Worm (Caenorhabditis elegans) whole organism, late embryonic: ENCODE results near the gene K01D12.9.
"Not testable (repeated sequence)": the region's sequence is repeated elsewhere in the genome, so short reads cannot be mapped to it uniquely, and the experiment has no call there.

Experiments used
- F13H6.1 ChIP-seq: sonication (generic microtip); optimal IDR thresholded peaks from 2 replicates; lab custom pipeline; 2016; ENCODE audit warnings: missing genetic modification characterization, missing compliant biosample characterization
- K02D7.2 ChIP-seq: sonication (generic microtip); optimal IDR thresholded peaks from 2 replicates; lab custom pipeline; 2017; ENCODE audit warnings: mild to moderate bottlenecking, missing genetic modification characterization, missing compliant biosample characterization
- K09A11.1 ChIP-seq: sonication (generic microtip); optimal IDR thresholded peaks from 2 replicates; lab custom pipeline; 2017; ENCODE audit warnings: antibody characterized with exemption, mild to moderate bottlenecking, missing genetic modification characterization, missing compliant biosample characterization; ENCODE audit not compliant: insufficient read depth
- T23F11.4 ChIP-seq: fragments of 200-800 bp; sonication (Bioruptor generic); optimal IDR thresholded peaks from 2 replicates; lab custom pipeline; 2018; ENCODE audit warnings: mild to moderate bottlenecking, missing genetic modification characterization, missing compliant biosample characterization
- ama-1 ChIP-seq: fragments of 150-350 bp; optimal IDR thresholded peaks from 2 replicates; lab custom pipeline; 2014
- ceh-14 ChIP-seq: sonication (generic microtip); optimal IDR thresholded peaks from 2 replicates; lab custom pipeline; 2016; ENCODE audit warnings: missing genotype, missing genetic modification characterization, missing compliant biosample characterization
- ceh-18 ChIP-seq: sonication (generic microtip); optimal IDR thresholded peaks from 2 replicates; lab custom pipeline; 2016; ENCODE audit warnings: missing genetic modification characterization, missing compliant biosample characterization
- ceh-19 ChIP-seq: fragments of 200-800 bp; sonication (Bioruptor generic); optimal IDR thresholded peaks from 2 replicates; lab custom pipeline; 2018; ENCODE audit warnings: mild to moderate bottlenecking, missing genetic modification characterization, missing compliant biosample characterization
- ceh-2 ChIP-seq: sonication (generic microtip); optimal IDR thresholded peaks from 2 replicates; lab custom pipeline; 2016; ENCODE audit warnings: missing genotype, missing genetic modification characterization, missing compliant biosample characterization
- ceh-22 ChIP-seq: sonication (generic microtip); optimal IDR thresholded peaks from 2 replicates; lab custom pipeline; 2017; ENCODE audit warnings: missing biosample characterization, missing genetic modification characterization
- ceh-24 ChIP-seq: sonication (generic microtip); optimal IDR thresholded peaks from 2 replicates; lab custom pipeline; 2016; ENCODE audit warnings: mild to moderate bottlenecking, missing genetic modification characterization, missing compliant biosample characterization
- ceh-30 ChIP-seq: fragments of 150-350 bp; optimal IDR thresholded peaks from 2 replicates; lab custom pipeline; 2014; ENCODE audit warnings: missing biosample characterization, missing genetic modification characterization
- ceh-31 ChIP-seq: sonication (generic microtip); optimal IDR thresholded peaks from 2 replicates; lab custom pipeline; 2016; ENCODE audit warnings: missing genetic modification characterization, missing compliant biosample characterization
- ceh-34 ChIP-seq: sonication (generic microtip); optimal IDR thresholded peaks from 2 replicates; lab custom pipeline; 2016; ENCODE audit warnings: mild to moderate bottlenecking, missing genetic modification characterization, missing compliant biosample characterization
- ceh-45 ChIP-seq: fragments of 200-800 bp; sonication (Bioruptor generic); IDR thresholded peaks from 2 replicates; pipeline ENCODE4 v1.3.6; 2022; ENCODE audit warnings: missing genetic modification reagents, missing genetic modification characterization, missing compliant biosample characterization
- ceh-48 ChIP-seq: sonication (generic microtip); optimal IDR thresholded peaks from 2 replicates; lab custom pipeline; 2016; ENCODE audit warnings: missing genetic modification characterization, inconsistent platforms, missing compliant biosample characterization
- ceh-6 ChIP-seq: fragments of 200-800 bp; sonication (Bioruptor generic); optimal IDR thresholded peaks from 2 replicates; lab custom pipeline; 2018; ENCODE audit warnings: mild to moderate bottlenecking, missing genetic modification characterization, missing compliant biosample characterization
- ceh-9 ChIP-seq: sonication (generic microtip); optimal IDR thresholded peaks from 2 replicates; lab custom pipeline; 2016; ENCODE audit warnings: mild to moderate bottlenecking, missing genetic modification characterization, inconsistent platforms, missing compliant biosample characterization
- dve-1 ChIP-seq: sonication (generic microtip); optimal IDR thresholded peaks from 2 replicates; lab custom pipeline; 2017; ENCODE audit warnings: antibody characterized with exemption, mild to moderate bottlenecking, missing genetic modification characterization, missing compliant biosample characterization
- elt-2 ChIP-seq: sonication (generic microtip); optimal IDR thresholded peaks from 2 replicates; lab custom pipeline; 2016; ENCODE audit warnings: missing genetic modification reagents, missing genetic modification characterization, missing compliant biosample characterization
- elt-4 ChIP-seq: sonication (generic microtip); optimal IDR thresholded peaks from 2 replicates; lab custom pipeline; 2016; ENCODE audit warnings: missing genetic modification characterization, missing compliant biosample characterization
- fax-1 ChIP-seq: sonication (generic microtip); optimal IDR thresholded peaks from 2 replicates; lab custom pipeline; 2016; ENCODE audit warnings: missing genotype, missing genetic modification characterization, missing compliant biosample characterization
- fkh-6 ChIP-seq: sonication (generic microtip); optimal IDR thresholded peaks from 2 replicates; lab custom pipeline; 2016; ENCODE audit warnings: missing genetic modification characterization, missing compliant biosample characterization
- gmeb-2 ChIP-seq: sonication (generic microtip); optimal IDR thresholded peaks from 2 replicates; lab custom pipeline; 2016; ENCODE audit warnings: missing genetic modification characterization, inconsistent platforms, missing compliant biosample characterization
- hlh-13 ChIP-seq: fragments of 200-800 bp; sonication (Bioruptor generic); optimal IDR thresholded peaks from 2 replicates; lab custom pipeline; 2018; ENCODE audit warnings: mild to moderate bottlenecking, missing genetic modification characterization, missing compliant biosample characterization
- hlh-6 ChIP-seq: sonication (generic microtip); optimal IDR thresholded peaks from 2 replicates; lab custom pipeline; 2016; ENCODE audit warnings: missing genotype, missing genetic modification characterization, missing compliant biosample characterization
- lim-6 ChIP-seq: sonication (generic microtip); optimal IDR thresholded peaks from 2 replicates; lab custom pipeline; 2016; ENCODE audit warnings: missing genetic modification characterization, missing compliant biosample characterization
- nfya-1 ChIP-seq: sonication (generic microtip); optimal IDR thresholded peaks from 2 replicates; lab custom pipeline; 2017; ENCODE audit warnings: missing genetic modification characterization, mild to moderate bottlenecking, missing compliant biosample characterization, antibody characterized with exemption, moderate library complexity
- nhr-11 ChIP-seq: fragments of 150-350 bp; optimal IDR thresholded peaks from 2 replicates; lab custom pipeline; 2014; ENCODE audit warnings: missing biosample characterization, missing genetic modification characterization
- nhr-232 ChIP-seq: sonication (generic microtip); optimal IDR thresholded peaks from 2 replicates; lab custom pipeline; 2016; ENCODE audit warnings: missing genetic modification characterization, missing compliant biosample characterization
- npax-4 ChIP-seq: sonication (generic microtip); optimal IDR thresholded peaks from 2 replicates; lab custom pipeline; 2016; ENCODE audit warnings: missing genetic modification characterization, missing compliant biosample characterization
- odd-2 ChIP-seq: sonication (generic microtip); optimal IDR thresholded peaks from 2 replicates; lab custom pipeline; 2017; ENCODE audit warnings: antibody characterized with exemption, mild to moderate bottlenecking, missing genetic modification characterization, missing compliant biosample characterization
- pax-1 ChIP-seq: fragments of 150-350 bp; optimal IDR thresholded peaks from 2 replicates; lab custom pipeline; 2014; ENCODE audit warnings: missing biosample characterization, missing genetic modification characterization
- pha-4 ChIP-seq: fragments of 150-350 bp; optimal IDR thresholded peaks from 2 replicates; lab custom pipeline; 2018; ENCODE audit warnings: missing biosample characterization, missing genetic modification reagents, missing genetic modification characterization
- sox-2 ChIP-seq: fragments of 200-800 bp; sonication (Bioruptor generic); IDR thresholded peaks from 2 replicates; pipeline ENCODE4 v1.3.6; 2022; ENCODE audit warnings: missing genetic modification reagents, missing genetic modification characterization, missing compliant biosample characterization
- sox-4 ChIP-seq: sonication (generic microtip); optimal IDR thresholded peaks from 2 replicates; lab custom pipeline; 2017; ENCODE audit warnings: mild to moderate bottlenecking, missing genetic modification characterization, inconsistent platforms, missing compliant biosample characterization
- tbx-2 ChIP-seq: sonication (generic microtip); optimal IDR thresholded peaks from 2 replicates; lab custom pipeline; 2016; ENCODE audit warnings: missing genetic modification characterization, missing compliant biosample characterization
- unc-3 ChIP-seq, 2 experiments: fragments of 200-800 bp in 1 of 2; sonication (Bioruptor generic) in 1 of 2; sonication (generic microtip) in 1 of 2; conservative IDR thresholded peaks in 1 of 2; optimal IDR thresholded peaks in 1 of 2; 2 replicates each; pipeline versions ENCODE4 v1.3.6 to Lab custom; 2016 to 2022; ENCODE audit warnings: missing compliant biosample characterization in 2 of 2, missing genetic modification characterization in 2 of 2, missing genetic modification reagents in 1 of 2

K01D12.9 gene

DNA sequence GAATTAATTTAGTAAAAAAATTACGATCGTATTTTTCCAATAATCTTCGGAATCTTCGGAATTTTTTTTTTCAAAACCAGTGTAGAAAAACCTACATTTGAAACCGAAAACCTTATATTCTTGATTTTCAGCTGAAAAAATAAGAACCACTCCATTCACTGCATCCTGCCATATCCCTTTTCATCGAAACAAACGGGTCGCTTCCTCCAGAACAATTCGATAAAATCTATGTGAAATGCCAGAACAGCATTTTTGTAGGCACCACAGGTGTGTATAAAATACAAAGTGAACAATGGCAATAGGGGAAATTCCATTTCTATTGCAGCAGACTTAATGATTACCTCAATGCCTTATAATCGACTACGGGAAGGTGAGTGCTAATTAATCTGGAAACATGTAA, 27.2 kb downstream of the K01D12.9 start, which contains the start of gene K01D12.1:
Gene K01D12.1 (plus strand): TSS at position 301 of the 400 bp plus-strand sequence.
- TF ChIP-seq hlh-6 (tag; lab: Kevin White, UChicago) (no peak), nhr-11 (tag; lab: Kevin White, UChicago) (no peak), T23F11.4 (GFP tag; lab: Kevin White, UChicago) (no peak), ceh-2 (tag; lab: Kevin White, UChicago) (no peak), elt-2 (tag; lab: Kevin White, UChicago) (no peak), pha-4 (no peak), ceh-31 (no peak), ceh-34 (no peak), odd-2 (tag; lab: Kevin White, UChicago) (no peak), ceh-18 (tag; lab: Kevin White, UChicago) (no peak), lim-6 (no peak), ceh-30 (tag; lab: Kevin White, UChicago) (no peak), sox-4 (tag; lab: Kevin White, UChicago) (no peak), ama-1 (lab: Kevin White, UChicago) (no peak), ceh-45 (GFP tag; lab: Robert Waterston, UW) (no peak), ceh-9 (tag; lab: Kevin White, UChicago) (no peak), ceh-24 (tag; lab: Kevin White, UChicago) (no peak), ceh-22 (no peak)

DNA sequence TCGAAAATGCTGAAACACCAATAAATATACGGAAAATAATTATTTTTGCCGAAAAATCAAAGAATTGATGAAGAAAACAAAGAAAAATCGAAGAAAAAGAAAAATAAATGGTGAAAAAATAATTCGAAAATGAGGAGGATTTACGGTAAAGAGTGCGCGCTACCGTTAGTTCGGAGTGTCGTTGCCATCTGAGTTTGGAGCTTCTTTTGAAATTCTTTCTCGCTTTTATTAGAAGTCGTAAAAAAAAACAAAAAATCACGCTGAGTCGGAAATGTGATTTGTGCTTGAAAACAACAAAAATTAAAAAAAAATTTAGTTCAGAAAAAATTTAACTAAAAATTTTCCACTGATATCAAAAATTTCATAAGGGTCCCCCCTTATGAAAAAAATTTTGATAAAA, 30.2 kb downstream of the K01D12.9 start, which contains the start of gene F23H12.10:
Gene F23H12.10 (minus strand): TSS at position 12 of the 400 bp plus-strand sequence.
- TF ChIP-seq npax-4 (tag; lab: Kevin White, UChicago); hlh-13 (GFP tag; lab: Kevin White, UChicago); pha-4: not testable (repeated sequence)

DNA sequence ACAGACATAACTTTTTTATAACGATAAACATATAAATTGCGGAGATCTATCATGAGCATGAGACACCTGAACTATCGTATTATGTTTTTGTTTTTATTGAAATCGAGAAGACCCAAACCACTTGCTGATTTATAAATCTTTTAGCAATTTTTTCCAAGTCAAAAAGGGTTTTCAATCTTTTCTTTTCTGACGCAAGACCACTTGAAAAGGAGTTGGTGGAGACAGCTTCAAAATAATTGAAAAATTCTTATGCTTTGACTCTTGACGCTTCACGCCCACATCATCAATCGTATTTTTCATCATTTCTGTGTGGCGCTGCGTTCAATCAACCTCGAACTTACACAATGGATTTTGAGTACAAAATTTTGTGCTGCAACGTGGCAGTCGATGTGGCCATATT, 33.1 kb downstream of the K01D12.9 start, which contains the start of gene F23H12.7:
Gene F23H12.7 (plus strand): TSS at position 301 of the 400 bp plus-strand sequence.
- TF ChIP-seq K02D7.2 (tag; lab: Kevin White, UChicago) (no peak), nfya-1 (tag; lab: Kevin White, UChicago) (no peak), ama-1 (lab: Kevin White, UChicago) (no peak), elt-4 (tag; lab: Kevin White, UChicago) (no peak), ceh-14 (no peak)
- TF ChIP-seq, all 69 proteins: peak for 0

DNA sequence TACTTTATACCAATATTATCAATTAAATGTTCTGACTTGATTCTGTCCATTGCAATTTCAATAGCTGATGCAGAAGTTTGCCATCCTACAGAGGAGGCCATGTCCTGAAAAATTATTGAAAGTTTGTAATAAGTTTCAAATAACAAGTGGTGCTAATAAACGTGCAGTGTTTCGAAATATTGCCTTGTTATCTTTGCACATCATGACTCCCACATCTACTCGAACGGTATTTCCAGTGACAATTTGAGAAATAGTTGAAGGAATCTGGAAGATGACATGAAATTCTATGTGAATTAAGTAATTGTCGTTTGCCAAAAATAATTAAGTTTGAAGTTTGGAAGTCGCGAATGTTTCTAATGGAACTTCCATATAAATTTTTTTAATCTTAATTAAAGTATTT, 35.0 kb downstream of the K01D12.9 start, which contains the start of gene gcy-13:
Gene gcy-13 (minus strand): TSS at position 101 of the 400 bp plus-strand sequence.
- TF ChIP-seq ceh-48 (no peak), K09A11.1 (tag; lab: Kevin White, UChicago) (no peak), pax-1 (tag; lab: Kevin White, UChicago) (no peak), gmeb-2 (tag; lab: Kevin White, UChicago) (no peak)

DNA sequence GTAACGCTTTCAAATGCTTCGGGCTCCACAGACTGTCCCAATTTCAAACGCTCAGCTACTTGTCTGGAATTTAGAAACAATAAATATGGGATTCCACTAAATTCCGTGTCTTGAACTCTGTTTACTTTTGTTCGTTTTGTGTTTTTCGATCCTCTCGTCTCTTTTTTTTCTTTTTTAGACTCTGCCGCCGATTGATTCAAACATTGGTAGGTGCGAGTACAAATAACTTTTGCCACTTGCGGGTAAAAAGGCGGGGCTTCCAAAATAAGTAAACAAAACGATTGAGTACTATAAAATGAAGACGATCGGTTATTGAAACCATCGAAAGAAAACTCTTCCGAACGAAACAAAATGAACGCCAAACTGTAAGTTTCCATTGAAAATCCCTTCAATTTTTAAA, 39.3 kb downstream of the K01D12.9 start, which contains the start of gene fipr-2:
Gene fipr-2 (plus strand): TSS at position 245 of the 400 bp plus-strand sequence.
- TF ChIP-seq unc-3 (GFP tag; conservative IDR thresholded peaks at IDR 0.05; lab: Robert Waterston, UW) (no peak), unc-3 (tag; optimal IDR thresholded peaks at IDR 0.05; lab: Kevin White, UChicago) (no peak), pha-4 (no peak), ceh-19 (GFP tag; lab: Kevin White, UChicago) (no peak), tbx-2 (tag; lab: Kevin White, UChicago) (no peak)

DNA sequence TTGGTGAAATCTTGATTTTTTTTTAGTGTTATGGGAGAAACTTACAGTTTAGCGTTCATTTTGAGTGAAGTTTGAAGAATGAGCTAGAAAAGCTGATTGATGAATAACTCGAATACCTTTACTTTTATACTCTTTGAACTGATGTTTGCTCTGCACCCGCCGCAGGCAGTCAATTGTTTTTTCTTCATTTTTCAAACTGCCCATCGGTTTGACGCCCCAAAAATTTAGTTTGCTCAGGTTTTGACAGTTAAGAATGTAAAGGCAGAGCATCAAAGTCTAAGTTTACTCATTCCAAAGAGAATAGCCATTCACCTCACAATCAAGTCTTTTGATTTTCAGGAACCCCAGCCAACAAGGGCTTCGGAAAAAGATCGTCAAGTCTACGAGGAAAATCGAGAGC, 42.8 kb downstream of the K01D12.9 start, which contains the start of gene fipr-1:
Gene fipr-1 (minus strand): TSS at position 101 of the 400 bp plus-strand sequence.
- TF ChIP-seq sox-2 (no peak), fax-1 (no peak), ama-1 (lab: Kevin White, UChicago) (no peak), ceh-6 (GFP tag; lab: Kevin White, UChicago) (no peak), hlh-6 (tag; lab: Kevin White, UChicago) (no peak), hlh-13 (GFP tag; lab: Kevin White, UChicago) (no peak), F13H6.1 (tag; lab: Kevin White, UChicago) (no peak), nfya-1 (tag; lab: Kevin White, UChicago) (no peak), fkh-6 (tag; lab: Kevin White, UChicago) (no peak), sox-4 (tag; lab: Kevin White, UChicago) (no peak), dve-1 (tag; lab: Kevin White, UChicago) (no peak), nhr-232 (no peak), pax-1 (tag; lab: Kevin White, UChicago) (no peak)
- TF ChIP-seq, all 69 proteins: peak for 0
